Fruit fly (Drosophila melanogaster) whole organism: Measurements from ENCODE around the gene SkpC.

Experiments used
- CG8478 ChIP-seq: fragments of >200 bp; optimal IDR thresholded peaks from 2 replicates; lab custom pipeline; 2018; ENCODE audit warnings: inconsistent platforms
- Dll ChIP-seq: fragments of >200 bp; optimal IDR thresholded peaks from 2 replicates; lab custom pipeline; 2017
- psq ChIP-seq: fragments of >200 bp; optimal IDR thresholded peaks from 2 replicates; lab custom pipeline; 2017

DNA sequence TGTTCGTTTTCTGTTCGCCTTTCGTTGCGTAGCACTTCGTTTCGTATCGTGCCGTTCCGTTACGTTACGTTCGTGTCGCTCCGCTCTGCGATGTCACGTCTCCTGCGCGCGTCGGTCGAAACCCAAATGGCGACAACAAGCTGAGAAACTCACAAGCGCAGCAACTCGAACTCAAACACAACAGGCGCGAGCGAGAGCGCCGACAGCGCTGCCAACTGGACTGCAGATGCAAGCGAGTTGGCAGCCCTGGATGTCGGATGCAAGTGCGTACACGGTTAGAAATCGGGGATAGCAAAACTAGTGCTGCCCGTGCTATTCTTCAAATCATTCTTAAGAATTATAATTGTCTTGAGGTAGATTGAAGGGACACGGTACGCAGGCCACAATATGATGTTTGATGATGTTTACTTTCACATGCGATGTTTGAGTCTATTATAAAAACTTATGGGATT is 32.5 kb downstream of the SkpC start:
- TF ChIP-seq psq (lab: Kevin White, UChicago) (no peak), CG8478 (no peak), Dll (no peak)
